Fruit fly (Drosophila melanogaster) whole organism, pupa: ENCODE data around the gene CG15912.
A peak's percentile ranks its signal among the peaks of the same experiment; 100 is the strongest.

Source experiments
- CG17806 ChIP-seq: fragments of 200-800 bp; sonication (Bioruptor generic); optimal IDR thresholded peaks from 2 replicates; lab custom pipeline; 2018; ENCODE audit warnings: missing biosample characterization, mild to moderate bottlenecking, missing genetic modification characterization, moderate library complexity
- CG34367 ChIP-seq: fragments of 200-800 bp; sonication (Bioruptor generic); optimal IDR thresholded peaks from 2 replicates; lab custom pipeline; 2018; ENCODE audit warnings: missing biosample characterization, mild to moderate bottlenecking, missing genetic modification characterization
- CG4496 ChIP-seq: fragments of 200-800 bp; sonication (Bioruptor generic); IDR thresholded peaks from 3 replicates; pipeline ENCODE4 v1.3.6; 2022; ENCODE audit warnings: missing biosample characterization, missing genetic modification characterization
- CG8301 ChIP-seq: fragments of 200-800 bp; sonication (Bioruptor generic); optimal IDR thresholded peaks from 2 replicates; lab custom pipeline; 2018; ENCODE audit warnings: missing biosample characterization, mild to moderate bottlenecking, missing genetic modification characterization
- CG9948 ChIP-seq: fragments of 200-800 bp; sonication (Bioruptor generic); optimal IDR thresholded peaks from 2 replicates; lab custom pipeline; 2018; ENCODE audit warnings: missing biosample characterization, mild to moderate bottlenecking, missing genetic modification characterization, moderate library complexity
- D1 ChIP-seq: fragments of 200-800 bp; sonication (Bioruptor generic); optimal IDR thresholded peaks from 2 replicates; lab custom pipeline; 2018; ENCODE audit warnings: missing biosample characterization, mild to moderate bottlenecking, missing genetic modification characterization, moderate library complexity
- fd96Ca ChIP-seq: fragments of 200-800 bp; sonication (Bioruptor generic); IDR thresholded peaks from 3 replicates; pipeline ENCODE4 v1.3.6; 2022; ENCODE audit warnings: missing biosample characterization, missing genetic modification characterization

DNA sequence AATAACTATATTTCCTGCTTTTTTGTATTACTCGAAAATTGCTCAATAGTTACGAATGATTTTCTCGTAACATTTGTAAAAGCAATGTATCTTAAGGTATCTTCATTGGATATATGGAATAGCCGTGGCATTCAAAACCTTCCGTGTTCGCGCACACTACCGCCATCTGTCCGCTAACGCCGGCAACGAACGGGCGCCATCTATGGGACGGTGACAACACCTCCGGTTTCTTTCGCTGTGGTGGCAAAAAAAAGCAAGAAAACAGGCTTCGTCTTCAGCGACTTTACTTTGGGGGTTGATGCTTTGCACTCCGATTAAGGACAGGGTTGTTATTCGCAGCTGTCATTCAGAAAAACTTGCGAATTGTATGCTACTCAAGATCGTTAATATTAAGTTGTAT lies 41.7 kb upstream of the CG15912 start:
- peak; percentile 75 for TF ChIP-seq CG4496 (GFP tag; lab: Robert Waterston, UW)
- TF ChIP-seq CG8301 (tag; lab: Kevin White, UChicago), result no peak
- TF ChIP-seq fd96Ca (GFP tag; lab: Robert Waterston, UW), result no peak; the same call in 2 of the 3 replicates
- no peak for TF ChIP-seq CG17806
- no peak for TF ChIP-seq CG9948 (tag; lab: Kevin White, UChicago)
- TF ChIP-seq D1 (tag; lab: Kevin White, UChicago), result no peak
- TF ChIP-seq CG34367 (tag; lab: Kevin White, UChicago), result peak; percentile 16
